Worm (Caenorhabditis elegans) whole organism, mixed stage, embryonic: Measurements from ENCODE around the gene rep-1.

Experiments used
- ceh-83 ChIP-seq: fragments of 200-800 bp; sonication (Bioruptor generic); optimal IDR thresholded peaks from 2 replicates; lab custom pipeline; 2018; ENCODE audit warnings: mild to moderate bottlenecking, missing genetic modification characterization, missing compliant biosample characterization
- elt-1 ChIP-seq: sonication (generic microtip); optimal IDR thresholded peaks from 2 replicates; lab custom pipeline; 2017; ENCODE audit warnings: missing genetic modification characterization, mild to moderate bottlenecking, missing compliant biosample characterization, antibody characterized with exemption, moderate library complexity, borderline replicate concordance; ENCODE audit not compliant: insufficient read depth
- flh-1 ChIP-seq: fragments of 200-800 bp; sonication (Bioruptor generic); optimal IDR thresholded peaks from 2 replicates; lab custom pipeline; 2018; ENCODE audit warnings: mild to moderate bottlenecking, missing genetic modification characterization, moderate library complexity, missing compliant biosample characterization
- hlh-1 ChIP-seq: fragments of 150-350 bp; optimal IDR thresholded peaks from 2 replicates; lab custom pipeline; 2014; ENCODE audit warnings: missing biosample characterization, missing genetic modification reagents, missing genetic modification characterization
- lin-13 ChIP-seq: fragments of 150-350 bp; optimal IDR thresholded peaks from 2 replicates; lab custom pipeline; 2014; ENCODE audit warnings: missing biosample characterization, missing genetic modification characterization
- lin-32 ChIP-seq: fragments of 200-800 bp; sonication (Bioruptor generic); optimal IDR thresholded peaks from 2 replicates; lab custom pipeline; 2018; ENCODE audit warnings: mild to moderate bottlenecking, missing genetic modification characterization, missing compliant biosample characterization
- mep-1 ChIP-seq: fragments of 150-350 bp; optimal IDR thresholded peaks from 2 replicates; lab custom pipeline; 2017; ENCODE audit warnings: missing biosample characterization, missing genetic modification reagents, missing genetic modification characterization, inconsistent platforms
- nhr-28 ChIP-seq: fragments of 150-350 bp; optimal IDR thresholded peaks from 2 replicates; lab custom pipeline; 2014; ENCODE audit warnings: missing biosample characterization, missing genetic modification characterization
- snpc-4 ChIP-seq: fragments of 150-350 bp; optimal IDR thresholded peaks from 2 replicates; lab custom pipeline; 2014; ENCODE audit warnings: missing biosample characterization, missing genetic modification characterization
- zip-8 ChIP-seq: fragments of 150-350 bp; optimal IDR thresholded peaks from 2 replicates; lab custom pipeline; 2014; ENCODE audit warnings: missing biosample characterization, missing genetic modification characterization

ce11 chrIII:1578566-1578965 lies 8.5 kb downstream of the rep-1 start:
- TF ChIP-seq snpc-4 (tag; lab: Kevin White, UChicago), result no peak
- no peak for TF ChIP-seq lin-32 (GFP tag; lab: Kevin White, UChicago)
- no peak for TF ChIP-seq flh-1 (GFP tag; lab: Kevin White, UChicago)
- TF ChIP-seq nhr-28, result no peak
- no peak for TF ChIP-seq mep-1 (tag; lab: Kevin White, UChicago)
- no peak for TF ChIP-seq hlh-1 (tag; lab: Kevin White, UChicago)
- no peak for TF ChIP-seq zip-8 (tag; lab: Kevin White, UChicago)
- no peak for TF ChIP-seq ceh-83 (GFP tag; lab: Kevin White, UChicago)
- no peak for TF ChIP-seq elt-1
- no peak for TF ChIP-seq lin-13
